Worm (Caenorhabditis elegans): Measurements from ENCODE around the gene C46E10.8.
"Not testable (repeated sequence)": the region's sequence is repeated elsewhere in the genome, so short reads cannot be mapped to it uniquely, and the experiment has no call there.

The C46E10.8 gene

ce11 chrII:3761599-3761998 lies 33.7 kb upstream of the C46E10.8 start, which contains the start of gene T24E12.6:
T24E12.6 (minus strand) TSS chrII:3761699.
- TF ChIP-seq unc-62 (GFP tag; optimal IDR thresholded peaks at IDR 0.05 in 1 of 2) = peak in 1 of 2 experiments; percentile 3
- not testable (repeated sequence) for TF ChIP-seq unc-62 (tag; optimal IDR thresholded peaks at IDR 0.05)

ce11 chrII:3759010-3759409 lies 31.1 kb upstream of the C46E10.8 start, which contains the start of gene T24E12.12:
T24E12.12 (plus strand) TSS chrII:3759290.
- TF ChIP-seq ctbp-1 (GFP tag; IDR thresholded peaks at IDR 0.05) = no peak
- TF ChIP-seq hlh-30 (tag; optimal IDR thresholded peaks at IDR 0.05; ENCODE audit: insufficient read depth) = no peak
- no peak for TF ChIP-seq ceh-82 (tag; optimal IDR thresholded peaks at IDR 0.05)
- TF ChIP-seq Y75B8A.6 (GFP tag; IDR thresholded peaks at IDR 0.05) = no peak
- no peak for TF ChIP-seq lin-13 (GFP tag; optimal IDR thresholded peaks at IDR 0.05)
- no peak for TF ChIP-seq arid-1 (GFP tag; conservative IDR thresholded peaks at IDR 0.05)
- no peak for TF ChIP-seq cey-2 (tag; optimal IDR thresholded peaks at IDR 0.05; ENCODE audit: borderline replicate concordance, insufficient read depth)
- TF ChIP-seq Y48G9A.11 (GFP tag; IDR thresholded peaks at IDR 0.05) = no peak
- TF ChIP-seq daf-12 (tag; optimal IDR thresholded peaks at IDR 0.05) = no peak
- TF ChIP-seq lin-38 (GFP tag; IDR thresholded peaks at IDR 0.05) = no peak
- no peak for TF ChIP-seq lim-7 (GFP tag; IDR thresholded peaks at IDR 0.05)

- TF ChIP-seq ZK337.2 (GFP tag; IDR thresholded peaks at IDR 0.05) = no peak
- no peak for TF ChIP-seq ZK546.5 (tag; optimal IDR thresholded peaks at IDR 0.05)
- no peak for TF ChIP-seq ceh-20 (GFP tag; IDR thresholded peaks at IDR 0.05)
- TF ChIP-seq hlh-11 (tag; optimal IDR thresholded peaks at IDR 0.05) = no peak
- no peak for TF ChIP-seq zag-1 (tag; optimal IDR thresholded peaks at IDR 0.05)
- no peak for TF ChIP-seq nhr-76 (tag; optimal IDR thresholded peaks at IDR 0.05)
- no peak for TF ChIP-seq attf-4 (tag; optimal IDR thresholded peaks at IDR 0.05)
- no peak for TF ChIP-seq lin-39 (tag; optimal IDR thresholded peaks at IDR 0.05)
- no peak for TF ChIP-seq nhr-41 (GFP tag; IDR thresholded peaks at IDR 0.05)
- TF ChIP-seq madf-9 (GFP tag; conservative IDR thresholded peaks at IDR 0.05) = no peak
- no peak for TF ChIP-seq dpl-1 (GFP tag; optimal IDR thresholded peaks at IDR 0.05)
- no peak for TF ChIP-seq ceh-62 (tag; optimal IDR thresholded peaks at IDR 0.05)
- no peak for TF ChIP-seq lin-15B (tag; optimal IDR thresholded peaks at IDR 0.05)
- no peak for TF ChIP-seq Y105C5A.15 (GFP tag; IDR thresholded peaks at IDR 0.05)
- TF ChIP-seq hmg-1.1 (GFP tag; IDR thresholded peaks at IDR 0.05) = no peak
- TF ChIP-seq nhr-28 (tag; optimal IDR thresholded peaks at IDR 0.05) = no peak
- no peak for TF ChIP-seq egl-27 (tag; optimal IDR thresholded peaks at IDR 0.05)
- no peak for TF ChIP-seq Y75B8A.6 (GFP tag; IDR thresholded peaks at IDR 0.05)
- TF ChIP-seq zfp-2 (tag; optimal IDR thresholded peaks at IDR 0.05) = no peak
Measured at ce11 chrII:3757499-3757898, 29.6 kb upstream of the C46E10.8 start, which contains the start of gene srx-111. srx-111 (plus strand) TSS chrII:3757799.

ce11 chrII:3753598-3753997 lies 25.7 kb upstream of the C46E10.8 start, which contains the start of gene rcd-1:
rcd-1 (plus strand) TSS chrII:3753898.
- TF ChIP-seq R02D3.7 (tag; optimal IDR thresholded peaks at IDR 0.05) = no peak
- no peak for TF ChIP-seq ztf-7 (tag; optimal IDR thresholded peaks at IDR 0.05)
- no peak for TF ChIP-seq lsy-2 (tag; optimal IDR thresholded peaks at IDR 0.05)

ce11 chrII:3752184-3752583 lies 24.3 kb upstream of the C46E10.8 start, which contains the start of gene sdz-11:
sdz-11 (minus strand) TSS chrII:3752284.
- no peak for TF ChIP-seq daf-8 (GFP tag; IDR thresholded peaks at IDR 0.05)
- no peak for TF ChIP-seq nhr-28 (tag; optimal IDR thresholded peaks at IDR 0.05)
- TF ChIP-seq tra-1 (GFP tag; IDR thresholded peaks at IDR 0.05) = no peak
- TF ChIP-seq dpl-1 (GFP tag; optimal IDR thresholded peaks at IDR 0.05) = no peak
- no peak for TF ChIP-seq F26F4.8 (GFP tag; conservative IDR thresholded peaks at IDR 0.05)
- TF ChIP-seq mxl-3 (GFP tag; optimal IDR thresholded peaks at IDR 0.05) = no peak
- peak in 1 of 2 experiments; percentile 33 for TF ChIP-seq unc-62 (GFP tag; optimal IDR thresholded peaks at IDR 0.05 in 1 of 2)
- TF ChIP-seq unc-62 (tag; optimal IDR thresholded peaks at IDR 0.05) = no peak
- TF ChIP-seq aly-2 (tag; optimal IDR thresholded peaks at IDR 0.05) = no peak
- no peak for TF ChIP-seq nhr-237 (tag; optimal IDR thresholded peaks at IDR 0.05)
- TF ChIP-seq ceh-44 (GFP tag; IDR thresholded peaks at IDR 0.05) = no peak
- no peak for TF ChIP-seq hmg-1.1 (GFP tag; IDR thresholded peaks at IDR 0.05)
- TF ChIP-seq hif-1 (tag; optimal IDR thresholded peaks at IDR 0.05) = no peak
- TF ChIP-seq aha-1 (tag) = peak; percentile 56
- no peak for TF ChIP-seq dve-1 (tag; optimal IDR thresholded peaks at IDR 0.05; ENCODE audit: insufficient read depth)
- no peak for TF ChIP-seq lin-1 (GFP tag; IDR thresholded peaks at IDR 0.05)
- TF ChIP-seq madf-5 (GFP tag; IDR thresholded peaks at IDR 0.05) = no peak

Data from whole organism, L4 larva.